Worm (Caenorhabditis elegans) whole organism, early embryonic: ENCODE results near the gene C34B4.4.

Source experiments
- B0310.2 ChIP-seq: sonication (generic microtip); optimal IDR thresholded peaks from 2 replicates; lab custom pipeline; 2016; ENCODE audit warnings: mild to moderate bottlenecking, missing genetic modification characterization, missing compliant biosample characterization
- F13C5.2 ChIP-seq: sonication (generic microtip); optimal IDR thresholded peaks from 2 replicates; lab custom pipeline; 2017; ENCODE audit warnings: mild to moderate bottlenecking, missing genetic modification characterization, inconsistent platforms, missing compliant biosample characterization
- aly-1 ChIP-seq: sonication (generic microtip); optimal IDR thresholded peaks from 2 replicates; lab custom pipeline; 2016; ENCODE audit warnings: missing genetic modification characterization, missing compliant biosample characterization
- ama-1 ChIP-seq: fragments of 150-350 bp; optimal IDR thresholded peaks from 2 replicates; lab custom pipeline; 2014
- ceh-13 ChIP-seq: fragments of 200-800 bp; sonication (Bioruptor generic); optimal IDR thresholded peaks from 2 replicates; lab custom pipeline; 2018; ENCODE audit warnings: mild to moderate bottlenecking, missing genetic modification characterization, missing compliant biosample characterization
- ceh-36 ChIP-seq: sonication (generic microtip); optimal IDR thresholded peaks from 2 replicates; lab custom pipeline; 2016; ENCODE audit warnings: missing genetic modification characterization, inconsistent platforms, missing compliant biosample characterization
- ets-7 ChIP-seq: sonication (generic microtip); optimal IDR thresholded peaks from 2 replicates; lab custom pipeline; 2016; ENCODE audit warnings: missing genotype, missing genetic modification characterization, missing compliant biosample characterization
- flt-1 ChIP-seq: fragments of 200-800 bp; sonication (Bioruptor generic); IDR thresholded peaks from 2 replicates; pipeline ENCODE4 v1.3.6; 2022; ENCODE audit warnings: missing genetic modification characterization, missing compliant biosample characterization
- hmbx-1 ChIP-seq: sonication (generic microtip); optimal IDR thresholded peaks from 2 replicates; lab custom pipeline; 2016; ENCODE audit warnings: mild to moderate bottlenecking, missing genetic modification characterization, missing compliant biosample characterization
- hmg-4 ChIP-seq: fragments of 200-800 bp; sonication (Bioruptor generic); optimal IDR thresholded peaks from 2 replicates; lab custom pipeline; 2018; ENCODE audit warnings: mild to moderate bottlenecking, missing genetic modification characterization, missing compliant biosample characterization
- hnd-1 ChIP-seq: sonication (generic microtip); optimal IDR thresholded peaks from 2 replicates; lab custom pipeline; 2016; ENCODE audit warnings: missing genetic modification characterization, missing compliant biosample characterization
- pes-1 ChIP-seq: fragments of 200-800 bp; sonication (Bioruptor generic); IDR thresholded peaks from 2 replicates; pipeline ENCODE4 v1.3.6; 2022; ENCODE audit warnings: missing genetic modification reagents, missing genetic modification characterization, missing compliant biosample characterization
- scrt-1 ChIP-seq: fragments of 200-800 bp; sonication (Bioruptor generic); IDR thresholded peaks from 2 replicates; pipeline ENCODE4 v1.3.6; 2022; ENCODE audit warnings: missing genetic modification characterization, missing compliant biosample characterization
- sea-1 ChIP-seq: fragments of 200-800 bp; sonication (Bioruptor generic); conservative IDR thresholded peaks from 2 replicates; pipeline ENCODE4 v1.3.6; 2022; ENCODE audit warnings: missing genetic modification characterization, missing compliant biosample characterization
- tbx-11 ChIP-seq: fragments of 200-800 bp; sonication (Bioruptor generic); IDR thresholded peaks from 2 replicates; pipeline ENCODE4 v1.3.6; 2022; ENCODE audit warnings: missing genetic modification characterization, missing compliant biosample characterization
- tbx-37 ChIP-seq: fragments of 200-800 bp; sonication (Bioruptor generic); conservative IDR thresholded peaks from 2 replicates; pipeline ENCODE4 v1.3.6; 2022; ENCODE audit warnings: missing genetic modification reagents, missing genetic modification characterization, missing compliant biosample characterization
- tra-4 ChIP-seq: sonication (generic microtip); optimal IDR thresholded peaks from 2 replicates; lab custom pipeline; 2017; ENCODE audit warnings: missing genetic modification characterization, missing compliant biosample characterization

The C34B4.4 gene

DNA sequence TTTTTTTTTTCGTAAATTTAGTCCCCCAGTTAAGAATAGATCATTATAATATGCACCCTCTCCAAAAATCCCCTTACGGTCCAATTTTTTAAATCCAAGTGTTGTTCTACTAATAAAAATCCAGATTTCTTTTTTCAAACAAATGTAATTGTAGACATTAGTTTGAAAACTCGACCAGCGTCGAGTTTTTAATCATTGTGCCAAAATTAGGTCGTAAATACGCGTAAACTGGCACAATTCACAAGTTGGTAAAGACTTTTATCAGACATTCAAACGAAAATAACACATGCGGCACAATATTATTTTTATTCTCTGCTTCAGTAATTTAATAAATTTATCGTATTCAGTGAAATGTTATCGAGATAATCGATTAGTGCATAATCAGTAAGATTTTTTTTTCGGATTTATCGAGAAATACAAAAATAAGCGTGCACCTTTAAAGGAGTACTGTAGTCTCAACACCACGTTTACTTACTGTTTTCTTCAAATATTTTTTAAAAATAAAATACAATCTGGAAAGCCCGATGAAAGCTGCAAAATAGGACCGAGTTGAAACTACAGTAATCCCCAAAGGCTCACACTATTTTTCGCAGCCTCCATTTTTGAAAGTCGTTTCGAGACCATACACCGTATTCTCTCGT lies at the start of gene C34B4.4:
TSS of gene C34B4.4 (plus strand) at position 276 of the 641 bp plus-strand sequence.
- TF ChIP-seq flt-1 (no peak), hmg-4 (GFP tag; lab: Kevin White, UChicago) (no peak), F13C5.2 (no peak), ama-1 (lab: Kevin White, UChicago) (no peak), B0310.2 (tag; lab: Kevin White, UChicago) (no peak), tra-4 (tag; lab: Kevin White, UChicago) (no peak), ceh-13 (no peak), ceh-36 (tag; lab: Kevin White, UChicago) (no peak), tbx-37 (GFP tag; lab: Robert Waterston, UW) (no peak), hmbx-1 (tag; lab: Kevin White, UChicago) (no peak), hnd-1 (tag; lab: Kevin White, UChicago) (no peak)

DNA sequence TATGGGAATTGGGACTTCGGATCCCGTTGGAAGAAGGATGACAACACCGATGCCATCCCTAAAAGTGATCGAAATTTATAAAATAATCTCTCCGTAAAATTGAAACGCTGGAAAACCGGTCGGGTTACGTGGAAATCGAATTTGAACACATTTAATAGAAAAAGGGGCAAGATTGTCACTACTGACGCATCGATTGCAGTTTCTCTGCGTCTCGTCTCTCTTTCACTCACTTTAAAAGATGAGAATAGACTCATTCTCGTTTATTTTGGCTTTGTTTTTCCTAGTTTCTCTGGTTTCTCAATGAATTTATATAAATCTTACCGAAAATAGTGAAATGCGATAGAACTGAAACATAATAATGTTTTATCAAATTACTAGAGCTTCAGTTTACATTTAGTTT lies 48.5 kb upstream of the C34B4.4 start, which contains the start of gene scyl-1:
TSS of gene scyl-1 (minus strand) at position 56 of the 400 bp plus-strand sequence.
- TF ChIP-seq flt-1 (peak; percentile 31; the same call in 1 of the 2 replicates), aly-1 (tag; lab: Kevin White, UChicago) (no peak), tra-4 (tag; lab: Kevin White, UChicago) (no peak), F13C5.2 (peak; percentile 11), ceh-13 (no peak), hmbx-1 (tag; lab: Kevin White, UChicago) (no peak), hnd-1 (tag; lab: Kevin White, UChicago) (no peak), sea-1 (GFP tag; lab: Robert Waterston, UW) (no peak), tbx-37 (GFP tag; lab: Robert Waterston, UW) (0 out of 2 replicates have a peak, but pooled peaks have one; percentile 16)

DNA sequence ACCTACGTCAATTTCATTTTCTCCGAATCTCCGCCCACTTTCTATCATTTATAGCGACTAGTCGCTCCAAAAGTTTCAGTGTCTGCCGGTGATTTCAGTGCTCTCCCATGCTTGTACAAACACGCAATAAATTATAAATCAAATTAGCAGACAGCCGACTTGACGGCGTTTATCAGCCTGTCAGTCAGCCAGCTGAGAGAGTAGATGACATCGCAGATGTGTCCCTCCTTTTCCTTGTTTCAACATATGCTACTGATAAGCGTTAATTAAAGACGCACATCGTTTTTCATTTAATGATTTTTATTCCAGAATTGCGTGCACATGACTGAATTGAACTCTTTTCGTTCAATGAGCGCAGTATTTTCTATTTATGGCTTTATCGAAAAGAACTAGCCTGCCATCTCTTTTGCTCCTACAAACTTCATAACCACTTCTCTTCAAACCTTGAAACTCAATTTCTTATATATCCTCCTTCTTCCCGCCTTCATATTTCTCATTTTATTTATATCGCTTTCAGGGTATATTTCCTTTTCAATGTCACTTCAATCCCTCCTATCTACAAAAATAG lies 46.9 kb upstream of the C34B4.4 start, which contains the start of gene lap-2:
TSS of gene lap-2 (plus strand) at position 518 of the 568 bp plus-strand sequence.
- TF ChIP-seq ceh-13 (no peak), ets-7 (tag; lab: Kevin White, UChicago) (no peak)

DNA sequence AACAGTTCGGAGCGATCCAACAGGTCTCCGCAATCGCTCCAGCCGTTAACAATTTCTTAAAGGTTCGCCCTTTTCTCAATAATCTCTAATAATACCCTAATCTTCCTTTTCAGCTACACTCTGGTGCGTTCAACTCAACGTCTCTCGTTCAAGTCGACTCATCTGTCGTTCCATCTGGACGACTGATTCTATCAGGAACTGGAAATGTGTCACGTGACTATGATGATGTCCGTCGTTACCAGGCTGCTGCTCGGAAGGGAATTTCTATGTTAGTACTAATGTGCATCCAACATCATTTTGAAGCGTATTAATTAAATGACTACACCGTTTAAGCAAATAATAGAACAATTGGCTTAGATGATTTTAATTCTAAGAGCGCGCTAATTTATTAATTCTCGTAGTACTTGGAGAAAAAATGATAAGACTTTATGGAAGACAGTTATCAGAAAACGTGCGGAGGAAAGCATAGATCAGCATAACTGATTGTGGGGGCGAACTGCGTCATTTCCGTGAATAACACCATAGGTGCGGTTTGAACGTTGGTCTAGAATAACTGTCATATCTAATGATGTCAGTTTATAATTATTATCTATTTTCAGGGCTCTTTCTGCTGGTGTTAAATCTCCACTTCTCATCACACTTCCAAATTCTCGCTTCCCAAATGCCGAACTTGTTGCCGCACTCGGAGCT lies 46.2 kb upstream of the C34B4.4 start:
- TF ChIP-seq tbx-11, result no peak
- TF ChIP-seq ama-1 (lab: Kevin White, UChicago), result no peak
- TF ChIP-seq hmg-4 (GFP tag; lab: Kevin White, UChicago), result no peak
- no peak for TF ChIP-seq B0310.2 (tag; lab: Kevin White, UChicago)
- TF ChIP-seq pes-1 (GFP tag; lab: Robert Waterston, UW), result no peak
- no peak for TF ChIP-seq aly-1 (tag; lab: Kevin White, UChicago)
- TF ChIP-seq ceh-13, result no peak
- TF ChIP-seq F13C5.2, result no peak
- TF ChIP-seq scrt-1, result no peak
- TF ChIP-seq ets-7 (tag; lab: Kevin White, UChicago), result no peak
- no peak for TF ChIP-seq tbx-37 (GFP tag; lab: Robert Waterston, UW)
- TF ChIP-seq hmbx-1 (tag; lab: Kevin White, UChicago), result no peak
- TF ChIP-seq hnd-1 (tag; lab: Kevin White, UChicago), result no peak
- no peak for TF ChIP-seq ceh-36 (tag; lab: Kevin White, UChicago)
- TF ChIP-seq flt-1, result no peak
- no peak for TF ChIP-seq sea-1 (GFP tag; lab: Robert Waterston, UW)

DNA sequence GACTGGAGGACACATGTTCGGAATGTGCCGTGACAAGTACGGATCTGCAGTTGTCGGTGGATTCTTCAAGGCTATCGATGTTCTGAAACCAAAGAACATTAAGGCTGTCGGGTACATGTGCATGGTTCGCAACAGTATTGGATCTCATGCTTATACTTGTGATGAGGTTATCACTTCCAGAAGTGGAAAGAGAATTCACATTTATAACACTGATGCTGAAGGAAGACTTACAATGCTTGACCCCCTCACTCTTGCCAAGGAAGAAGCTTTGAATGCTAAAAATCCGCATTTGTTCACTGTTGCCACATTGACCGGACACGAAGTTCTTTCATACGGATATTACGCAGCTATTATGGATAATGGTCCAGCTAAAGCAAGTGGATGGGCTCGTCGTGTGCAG lies 45.2 kb upstream of the C34B4.4 start:
- TF ChIP-seq tbx-11 (no peak), ceh-13 (no peak), pes-1 (GFP tag; lab: Robert Waterston, UW) (no peak), hmbx-1 (tag; lab: Kevin White, UChicago) (no peak), tbx-37 (GFP tag; lab: Robert Waterston, UW) (no peak), aly-1 (tag; lab: Kevin White, UChicago) (no peak)

DNA sequence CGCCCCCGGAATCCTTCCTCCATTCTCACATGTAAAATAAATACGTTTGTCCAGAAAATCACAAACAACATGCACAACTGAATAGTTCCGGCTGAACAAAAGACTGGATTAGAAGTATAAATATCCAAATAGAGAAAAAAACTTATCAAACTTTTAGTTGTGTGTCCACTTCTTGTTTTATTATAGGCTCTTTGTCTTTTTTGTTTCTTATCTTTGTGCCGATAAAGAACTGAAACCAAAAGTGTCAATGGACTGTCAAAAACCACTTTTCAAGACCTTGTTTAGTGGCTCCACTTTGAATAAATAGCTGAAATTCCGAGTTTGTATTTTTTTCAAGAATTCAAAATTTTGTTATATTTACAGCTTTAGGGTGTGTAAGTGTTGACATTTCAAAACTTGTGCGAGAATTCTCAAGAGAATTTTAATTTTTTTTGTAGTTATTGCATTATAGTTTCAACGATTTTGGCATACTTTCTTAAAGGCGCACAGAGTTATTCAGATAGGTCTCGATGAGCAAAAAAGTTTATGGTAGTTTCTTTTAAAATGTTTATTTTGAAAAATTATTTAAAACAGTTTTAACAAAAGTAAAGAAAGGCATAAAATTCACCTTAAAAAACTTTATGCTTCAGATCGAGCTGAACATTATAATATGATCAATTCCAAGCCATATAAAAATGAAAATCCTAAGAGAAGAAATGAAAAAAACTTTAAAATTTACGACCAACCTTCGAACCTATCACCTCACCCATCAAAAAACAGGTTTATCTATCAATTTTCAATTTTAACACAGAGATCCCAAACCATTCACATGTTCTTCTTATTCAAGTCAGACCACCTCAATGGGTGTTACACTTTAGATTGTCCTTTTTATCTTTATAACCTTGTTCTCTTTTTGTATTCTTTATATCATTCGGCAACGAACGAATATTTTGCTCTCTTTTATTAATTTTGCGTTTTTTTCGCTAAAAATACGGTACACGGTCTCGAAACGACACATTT lies 43.8 kb upstream of the C34B4.4 start:
- no peak for TF ChIP-seq hmbx-1 (tag; lab: Kevin White, UChicago)
- TF ChIP-seq ama-1 (lab: Kevin White, UChicago), result no peak
- no peak for TF ChIP-seq pes-1 (GFP tag; lab: Robert Waterston, UW)
- no peak for TF ChIP-seq tra-4 (tag; lab: Kevin White, UChicago)
- no peak for TF ChIP-seq F13C5.2

DNA sequence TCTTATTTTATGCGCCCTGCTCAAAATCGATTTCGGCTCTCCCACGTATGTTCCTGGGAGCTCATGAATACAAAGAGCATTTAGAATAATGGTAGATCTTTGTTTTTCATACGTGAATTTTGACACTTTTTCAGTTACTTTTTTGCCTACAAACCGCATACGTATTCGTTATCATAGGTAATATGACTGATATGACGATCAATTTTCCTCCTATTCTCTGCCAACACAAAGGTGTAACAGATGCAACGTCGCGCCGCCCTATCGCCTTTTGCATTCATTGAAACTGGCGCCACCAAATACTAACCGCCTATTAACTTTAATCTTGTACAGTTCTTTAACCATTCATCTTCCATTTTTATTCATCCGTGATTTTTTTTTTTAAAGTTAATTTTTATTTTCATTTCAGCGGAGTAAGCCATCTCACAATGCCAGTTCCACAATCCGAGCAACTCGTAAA lies 42.6 kb upstream of the C34B4.4 start, which contains the start of gene W07G4.5:
TSS of gene W07G4.5 (plus strand) at position 407 of the 457 bp plus-strand sequence.
- TF ChIP-seq hmbx-1 (tag; lab: Kevin White, UChicago), result no peak
- TF ChIP-seq ets-7 (tag; lab: Kevin White, UChicago), result no peak
- TF ChIP-seq tbx-11, result no peak
- no peak for TF ChIP-seq tra-4 (tag; lab: Kevin White, UChicago)
- no peak for TF ChIP-seq ceh-36 (tag; lab: Kevin White, UChicago)
- TF ChIP-seq flt-1, result no peak
- TF ChIP-seq hnd-1 (tag; lab: Kevin White, UChicago), result no peak
- no peak for TF ChIP-seq ceh-13
- no peak for TF ChIP-seq sea-1 (GFP tag; lab: Robert Waterston, UW)
- TF ChIP-seq ama-1 (lab: Kevin White, UChicago), result no peak
- TF ChIP-seq aly-1 (tag; lab: Kevin White, UChicago), result no peak
- no peak for TF ChIP-seq scrt-1
- TF ChIP-seq pes-1 (GFP tag; lab: Robert Waterston, UW), result no peak
- TF ChIP-seq F13C5.2, result no peak
- TF ChIP-seq B0310.2 (tag; lab: Kevin White, UChicago), result no peak
- no peak for TF ChIP-seq hmg-4 (GFP tag; lab: Kevin White, UChicago)
- no peak for TF ChIP-seq tbx-37 (GFP tag; lab: Robert Waterston, UW)
